Fruit fly (Drosophila melanogaster) whole organism, embryonic: Measurements from ENCODE around the gene scny.

ENCODE experiments used
- CG11723 ChIP-seq: fragments of 200-800 bp; sonication (Bioruptor generic); optimal IDR thresholded peaks from 2 replicates; lab custom pipeline; 2017; ENCODE audit warnings: missing biosample characterization, mild to moderate bottlenecking, missing genetic modification characterization
- CG13296 ChIP-seq: fragments of 200-800 bp; sonication (Bioruptor generic); optimal IDR thresholded peaks from 3 replicates; lab custom pipeline; 2018; ENCODE audit warnings: missing biosample characterization, mild to moderate bottlenecking, missing genetic modification characterization
- CG14441 ChIP-seq: fragments of 200-800 bp; sonication (Bioruptor generic); IDR thresholded peaks from 2 replicates; pipeline ENCODE4 v1.3.6; 2022; ENCODE audit warnings: missing biosample characterization, missing genetic modification characterization
- CG14710 ChIP-seq: fragments of 200-800 bp; sonication (Bioruptor generic); optimal IDR thresholded peaks from 3 replicates; lab custom pipeline; 2019; ENCODE audit warnings: missing biosample characterization, mild to moderate bottlenecking, missing genetic modification characterization, moderate library complexity
- CG15514 ChIP-seq: fragments of 200-800 bp; sonication (Bioruptor generic); optimal IDR thresholded peaks from 3 replicates; lab custom pipeline; 2017; ENCODE audit warnings: missing biosample characterization, missing genetic modification characterization, mild to moderate bottlenecking, moderate library complexity, missing genetic modification reagents
- CG3838 ChIP-seq: fragments of 200-800 bp; sonication (Bioruptor generic); optimal IDR thresholded peaks from 3 replicates; lab custom pipeline; 2016; ENCODE audit warnings: missing biosample characterization, missing genetic modification characterization
- CG4617 ChIP-seq: fragments of 200-800 bp; sonication (Bioruptor generic); optimal IDR thresholded peaks from 3 replicates; lab custom pipeline; 2016; ENCODE audit warnings: missing biosample characterization, missing genetic modification characterization, borderline replicate concordance
- CG5180 ChIP-seq: fragments of 200-800 bp; sonication (Bioruptor generic); optimal IDR thresholded peaks from 3 replicates; lab custom pipeline; 2017; ENCODE audit warnings: missing biosample characterization, missing genetic modification characterization, mild to moderate bottlenecking, moderate library complexity, missing genetic modification reagents
- CG7271 ChIP-seq: fragments of 200-800 bp; sonication (Bioruptor generic); optimal IDR thresholded peaks from 2 replicates; lab custom pipeline; 2018; ENCODE audit warnings: missing biosample characterization, mild to moderate bottlenecking, missing genetic modification characterization, moderate library complexity
- CG7556 ChIP-seq: fragments of 200-800 bp; sonication (Bioruptor generic); optimal IDR thresholded peaks from 2 replicates; lab custom pipeline; 2017; ENCODE audit warnings: missing biosample characterization, mild to moderate bottlenecking, missing genetic modification characterization
- Med ChIP-seq: fragments of 200-800 bp; sonication (Bioruptor generic); peaks from one replicate; lab custom pipeline; 2016; ENCODE audit warnings: missing biosample characterization, missing genetic modification characterization, mild to moderate bottlenecking, inconsistent platforms, moderate library complexity
- Sry-β ChIP-seq: fragments of 200-800 bp; sonication (Bioruptor generic); optimal IDR thresholded peaks from 2 replicates; lab custom pipeline; 2018; ENCODE audit warnings: missing biosample characterization, mild to moderate bottlenecking, missing genetic modification characterization, moderate library complexity
- ara ChIP-seq: fragments of 200-800 bp; sonication (Bioruptor generic); IDR thresholded peaks from 2 replicates; pipeline ENCODE4 v1.3.6; 2022; ENCODE audit warnings: missing biosample characterization, missing genetic modification characterization
- bab2 ChIP-seq: fragments of 200-800 bp; sonication (Bioruptor generic); optimal IDR thresholded peaks from 2 replicates; lab custom pipeline; 2016; ENCODE audit warnings: missing biosample characterization, missing genetic modification characterization
- bsh ChIP-seq, 2 experiments: fragments of 200-800 bp; sonication (Bioruptor generic); optimal IDR thresholded peaks; 2 replicates each; lab custom pipeline; 2017 to 2018; ENCODE audit warnings: mild to moderate bottlenecking in 2 of 2, missing biosample characterization in 2 of 2, missing genetic modification characterization in 2 of 2, moderate library complexity in 1 of 2
- cas ChIP-seq: fragments of 200-800 bp; sonication (Bioruptor generic); IDR thresholded peaks from 2 replicates; pipeline ENCODE4 v1.3.6; 2022; ENCODE audit warnings: missing biosample characterization, missing genetic modification characterization
- chinmo ChIP-seq: fragments of 200-800 bp; sonication (Bioruptor generic); IDR thresholded peaks from 4 replicates; pipeline ENCODE4 v1.3.6; 2022; ENCODE audit warnings: missing biosample characterization, missing genetic modification characterization; ENCODE audit not compliant: partially characterized antibody
- chm ChIP-seq: fragments of 200-800 bp; sonication (Bioruptor generic); IDR thresholded peaks from 2 replicates; pipeline ENCODE4 v1.3.6; 2022; ENCODE audit warnings: missing biosample characterization, missing genetic modification characterization
- cwo ChIP-seq: fragments of 200-800 bp; sonication (Bioruptor generic); optimal IDR thresholded peaks from 3 replicates; lab custom pipeline; 2017; ENCODE audit warnings: missing biosample characterization, missing genetic modification characterization, mild to moderate bottlenecking, moderate library complexity, missing genetic modification reagents
- en ChIP-seq: fragments of 200-800 bp; sonication (Bioruptor generic); optimal IDR thresholded peaks from 2 replicates; lab custom pipeline; 2016; ENCODE audit warnings: missing biosample characterization, missing genetic modification characterization
- lola ChIP-seq, 3 experiments: fragments of >200 bp in 2 of 3; fragments of 200-800 bp in 1 of 3; sonication (Bioruptor generic) in 1 of 3; optimal IDR thresholded peaks; 2 replicates each; lab custom pipeline; 2017 to 2019; ENCODE audit warnings: missing biosample characterization in 3 of 3, missing genetic modification characterization in 3 of 3, mild to moderate bottlenecking in 1 of 3, moderate library complexity in 1 of 3
- nerfin-1 ChIP-seq: fragments of 200-800 bp; sonication (Bioruptor generic); optimal IDR thresholded peaks from 3 replicates; lab custom pipeline; 2019; ENCODE audit warnings: missing biosample characterization, mild to moderate bottlenecking, missing genetic modification characterization, moderate library complexity
- p53 ChIP-seq: fragments of 200-800 bp; sonication (Bioruptor generic); optimal IDR thresholded peaks from 2 replicates; lab custom pipeline; 2016; ENCODE audit warnings: missing biosample characterization, missing genetic modification characterization
- phol ChIP-seq: fragments of 200-800 bp; sonication (Bioruptor generic); optimal IDR thresholded peaks from 3 replicates; lab custom pipeline; 2018; ENCODE audit warnings: missing biosample characterization, mild to moderate bottlenecking, missing genetic modification characterization, moderate library complexity
- pros ChIP-seq: fragments of 200-800 bp; sonication (Bioruptor generic); optimal IDR thresholded peaks from 3 replicates; lab custom pipeline; 2019; ENCODE audit warnings: missing biosample characterization, mild to moderate bottlenecking, missing genetic modification characterization, moderate library complexity
- sna ChIP-seq: fragments of 200-800 bp; sonication (Bioruptor generic); IDR thresholded peaks from 2 replicates; pipeline ENCODE4 v1.3.6; 2022; ENCODE audit warnings: missing biosample characterization, missing genetic modification characterization; ENCODE audit not compliant: partially characterized antibody
- sob ChIP-seq: fragments of 200-800 bp; sonication (Bioruptor generic); IDR thresholded peaks from 2 replicates; pipeline ENCODE4 v1.3.6; 2022; ENCODE audit warnings: missing biosample characterization, missing genetic modification characterization
- ssp ChIP-seq: fragments of 200-800 bp; sonication (Bioruptor generic); IDR thresholded peaks from 2 replicates; pipeline ENCODE4 v1.3.6; 2022; ENCODE audit warnings: missing biosample characterization, missing genetic modification characterization
- tgo ChIP-seq: fragments of 200-800 bp; sonication (Bioruptor generic); IDR thresholded peaks from 3 replicates; pipeline ENCODE4 v1.3.6; 2022; ENCODE audit warnings: missing biosample characterization, missing genetic modification characterization
- toy ChIP-seq: fragments of 200-800 bp; sonication (Bioruptor generic); IDR thresholded peaks from 2 replicates; pipeline ENCODE4 v1.3.6; 2022; ENCODE audit warnings: missing biosample characterization, missing genetic modification characterization
- trem ChIP-seq: fragments of 200-800 bp; optimal IDR thresholded peaks from 3 replicates; lab custom pipeline; 2019; ENCODE audit warnings: missing biosample characterization, mild to moderate bottlenecking, missing genetic modification characterization, moderate library complexity
- vnd ChIP-seq: fragments of 200-800 bp; sonication (Bioruptor generic); IDR thresholded peaks from 3 replicates; pipeline ENCODE4 v1.3.6; 2022; ENCODE audit warnings: missing biosample characterization, missing genetic modification characterization; ENCODE audit not compliant: partially characterized antibody
- vvl ChIP-seq: fragments of 200-800 bp; sonication (Bioruptor generic); IDR thresholded peaks from 2 replicates; pipeline ENCODE4 v1.3.6; 2022; ENCODE audit warnings: missing biosample characterization, missing genetic modification characterization
- wor ChIP-seq: fragments of 200-800 bp; sonication (Bioruptor generic); IDR thresholded peaks from 2 replicates; pipeline ENCODE4 v1.3.6; 2022; ENCODE audit warnings: missing biosample characterization, missing genetic modification characterization

Gene scny

dm6 chr3L:5823763-5824445, 55.1 kb downstream of the scny start (continued):
- TF ChIP-seq bsh (GFP tag; optimal IDR thresholded peaks at IDR 0.05; lab: Kevin White, UChicago) (peak in 1 of 2 experiments; percentile 89), CG14710 (tag; lab: Kevin White, UChicago) (peak; percentile 89), lola (GFP tag; optimal IDR thresholded peaks at IDR 0.05; lab: Kevin White, UChicago) (peak in 1 of 3 experiments; percentile 82), wor (GFP tag; lab: Robert Waterston, UW) (no peak), pros (GFP tag; lab: Kevin White, UChicago) (no peak), vvl (peak; percentile 72), trem (peak; percentile 72), CG4617 (peak; percentile 38), chm (peak; percentile 86; the same call in 1 of the 2 replicates), CG7556 (GFP tag; lab: Kevin White, UChicago) (peak; percentile 80), cwo (peak; percentile 59), cas (GFP tag; lab: Robert Waterston, UW) (no peak), tgo (GFP tag; lab: Robert Waterston, UW) (peak; percentile 48; the same call in 1 of the 3 replicates), en (GFP tag; lab: Kevin White, UChicago) (peak; percentile 76), CG7271 (tag; lab: Kevin White, UChicago) (peak; percentile 85), CG11723 (GFP tag; lab: Kevin White, UChicago) (peak; percentile 84), CG14441 (GFP tag; lab: Robert Waterston, UW) (peak; percentile 39; the same call in 1 of the 2 replicates), sna (GFP tag; lab: Robert Waterston, UW) (no peak), CG5180 (GFP tag; lab: Kevin White, UChicago) (peak; percentile 85), phol (peak; percentile 63), ara (peak; percentile 88), CG13296 (GFP tag; lab: Kevin White, UChicago) (peak; percentile 74), Sry-β (GFP tag; lab: Kevin White, UChicago) (peak; percentile 72), chinmo (GFP tag; lab: Robert Waterston, UW) (no peak), vnd (GFP tag; lab: Robert Waterston, UW) (no peak)

DNA sequence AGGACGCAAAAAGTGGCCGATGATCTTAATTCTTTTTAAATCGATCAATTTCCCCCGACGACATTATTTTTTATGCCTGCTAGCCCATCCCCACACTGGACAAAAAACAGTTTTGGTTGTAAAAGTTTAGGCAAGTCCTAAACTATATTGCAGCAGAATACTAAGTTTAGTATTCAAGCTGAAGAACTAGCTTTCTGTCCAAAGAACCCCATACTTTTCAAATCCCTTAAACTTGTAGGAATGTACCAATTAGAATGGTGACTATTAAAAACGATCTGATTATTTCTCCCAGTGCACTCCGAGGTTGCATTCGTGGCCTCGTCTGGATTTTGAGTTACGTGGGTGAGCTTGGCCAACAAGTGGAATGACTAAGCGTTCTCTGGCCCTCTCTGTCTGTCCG, 56.7 kb downstream of the scny start:
- TF ChIP-seq CG3838 (GFP tag; lab: Kevin White, UChicago), result no peak
- no peak for TF ChIP-seq ssp (GFP tag; lab: Robert Waterston, UW)
- TF ChIP-seq CG15514, result no peak
- TF ChIP-seq sob (GFP tag; lab: Robert Waterston, UW), result no peak
- no peak for TF ChIP-seq toy
- TF ChIP-seq Med (GFP tag; lab: Kevin White, UChicago), result peak; percentile 5
- no peak for TF ChIP-seq p53
- no peak for TF ChIP-seq nerfin-1 (tag; lab: Kevin White, UChicago)
- TF ChIP-seq bab2 (GFP tag; lab: Kevin White, UChicago), result no peak
